Worm (Caenorhabditis elegans) whole organism, L3 larva: ENCODE results near the gene ptp-3.
A peak's percentile ranks its signal among the peaks of the same experiment; 100 is the strongest.

Source experiments
- R02D3.7 ChIP-seq: fragments of 150-350 bp; optimal IDR thresholded peaks from 2 replicates; lab custom pipeline; 2014; ENCODE audit warnings: missing biosample characterization, missing genetic modification characterization
- aly-2 ChIP-seq: fragments of 150-350 bp; optimal IDR thresholded peaks from 2 replicates; lab custom pipeline; 2014; ENCODE audit warnings: missing biosample characterization, missing genetic modification characterization
- ama-1 ChIP-seq: fragments of 150-350 bp; optimal IDR thresholded peaks from 2 replicates; lab custom pipeline; 2018
- ceh-16 ChIP-seq: sonication (generic microtip); optimal IDR thresholded peaks from 2 replicates; lab custom pipeline; 2017; ENCODE audit warnings: missing biosample characterization, missing genetic modification characterization
- ceh-28 ChIP-seq: fragments of 150-350 bp; optimal IDR thresholded peaks from 2 replicates; lab custom pipeline; 2014; ENCODE audit warnings: missing biosample characterization, missing genetic modification reagents, missing genetic modification characterization
- ceh-82 ChIP-seq: fragments of 150-350 bp; optimal IDR thresholded peaks from 2 replicates; lab custom pipeline; 2014; ENCODE audit warnings: missing biosample characterization, missing genetic modification characterization
- elt-1 ChIP-seq: fragments of 150-350 bp; optimal IDR thresholded peaks from 2 replicates; lab custom pipeline; 2014; ENCODE audit warnings: missing biosample characterization, missing genetic modification characterization
- elt-2 ChIP-seq: sonication (generic microtip); optimal IDR thresholded peaks from 2 replicates; lab custom pipeline; 2016; ENCODE audit warnings: missing genetic modification reagents, mild to moderate bottlenecking, missing genetic modification characterization, missing compliant biosample characterization
- elt-3 ChIP-seq, 3 experiments: fragments of 150-350 bp in 1 of 3; sonication (generic microtip) in 2 of 3; optimal IDR thresholded peaks; 2 replicates in 2 of 3; 4 replicates in 1 of 3; lab custom pipeline; 2014 to 2017; ENCODE audit warnings: missing biosample characterization in 3 of 3, missing genetic modification characterization in 3 of 3
- eor-1 ChIP-seq, 2 experiments: fragments of 150-350 bp; optimal IDR thresholded peaks; 2 replicates each; lab custom pipeline; 2014 to 2018; ENCODE audit warnings: missing biosample characterization in 2 of 2, missing genetic modification characterization in 2 of 2
- fkh-10 ChIP-seq: sonication (generic microtip); optimal IDR thresholded peaks from 2 replicates; lab custom pipeline; 2017; ENCODE audit warnings: missing biosample characterization, missing genetic modification reagents, missing genetic modification characterization
- hmg-11 ChIP-seq: sonication (generic microtip); optimal IDR thresholded peaks from 2 replicates; lab custom pipeline; 2016; ENCODE audit warnings: missing genetic modification characterization, missing compliant biosample characterization
- lin-39 ChIP-seq: fragments of 150-350 bp; optimal IDR thresholded peaks from 2 replicates; lab custom pipeline; 2018; ENCODE audit warnings: missing biosample characterization, missing genetic modification reagents, missing genetic modification characterization
- lsy-12 ChIP-seq: sonication (generic microtip); optimal IDR thresholded peaks from 2 replicates; lab custom pipeline; 2016; ENCODE audit warnings: mild to moderate bottlenecking, missing genetic modification characterization, missing compliant biosample characterization
- mdl-1 ChIP-seq: fragments of 150-350 bp; optimal IDR thresholded peaks from 2 replicates; lab custom pipeline; 2014; ENCODE audit warnings: missing biosample characterization, missing genetic modification characterization
- mml-1 ChIP-seq: fragments of 150-350 bp; sonication (generic microtip); optimal IDR thresholded peaks from 3 replicates; lab custom pipeline; 2014; ENCODE audit warnings: missing biosample characterization, missing genetic modification characterization
- nfya-1 ChIP-seq: sonication (generic microtip); optimal IDR thresholded peaks from 2 replicates; lab custom pipeline; 2017; ENCODE audit warnings: missing genetic modification characterization, mild to moderate bottlenecking, missing compliant biosample characterization, antibody characterized with exemption, moderate library complexity; ENCODE audit not compliant: insufficient read depth
- nhr-12 ChIP-seq: fragments of 150-350 bp; optimal IDR thresholded peaks from 2 replicates; lab custom pipeline; 2014; ENCODE audit warnings: missing biosample characterization, missing genetic modification characterization
- nhr-23 ChIP-seq: fragments of 150-350 bp; optimal IDR thresholded peaks from 2 replicates; lab custom pipeline; 2014; ENCODE audit warnings: missing biosample characterization, missing genetic modification reagents, missing genetic modification characterization
- nhr-28 ChIP-seq: fragments of 150-350 bp; optimal IDR thresholded peaks from 2 replicates; lab custom pipeline; 2014; ENCODE audit warnings: missing biosample characterization, missing genetic modification characterization
- nhr-43 ChIP-seq: sonication (generic microtip); optimal IDR thresholded peaks from 2 replicates; lab custom pipeline; 2016; ENCODE audit warnings: mild to moderate bottlenecking, missing genetic modification characterization, missing compliant biosample characterization; ENCODE audit not compliant: poor library complexity, severe bottlenecking
- nhr-67 ChIP-seq: fragments of 150-350 bp; optimal IDR thresholded peaks from 2 replicates; lab custom pipeline; 2014; ENCODE audit warnings: missing biosample characterization, missing genetic modification characterization
- nhr-77 ChIP-seq: fragments of 150-350 bp; optimal IDR thresholded peaks from 2 replicates; lab custom pipeline; 2014; ENCODE audit warnings: missing biosample characterization, missing genetic modification characterization
- pha-4 ChIP-seq: fragments of 150-350 bp; optimal IDR thresholded peaks from 2 replicates; lab custom pipeline; 2014; ENCODE audit warnings: missing biosample characterization, missing genetic modification reagents, missing genetic modification characterization
- sea-2 ChIP-seq: fragments of 150-350 bp; sonication (generic microtip); optimal IDR thresholded peaks from 4 replicates; lab custom pipeline; 2014; ENCODE audit warnings: missing biosample characterization, missing genetic modification reagents, missing genetic modification characterization
- skn-1 ChIP-seq: fragments of 150-350 bp; optimal IDR thresholded peaks from 2 replicates; lab custom pipeline; 2014; ENCODE audit warnings: missing biosample characterization, missing genetic modification characterization
- snpc-4 ChIP-seq: fragments of 150-350 bp; optimal IDR thresholded peaks from 2 replicates; lab custom pipeline; 2014; ENCODE audit warnings: missing biosample characterization, missing genetic modification characterization
- tbx-2 ChIP-seq: sonication (generic microtip); optimal IDR thresholded peaks from 2 replicates; lab custom pipeline; 2016; ENCODE audit warnings: mild to moderate bottlenecking, missing genetic modification characterization, missing compliant biosample characterization
- unc-62 ChIP-seq: fragments of 150-350 bp; sonication (generic microtip); optimal IDR thresholded peaks from 4 replicates; lab custom pipeline; 2014; ENCODE audit warnings: missing biosample characterization, missing genetic modification reagents, missing genetic modification characterization
- zag-1 ChIP-seq: fragments of 150-350 bp; optimal IDR thresholded peaks from 2 replicates; lab custom pipeline; 2014; ENCODE audit warnings: missing biosample characterization, missing genetic modification characterization
- ztf-11 ChIP-seq: fragments of 150-350 bp; optimal IDR thresholded peaks from 2 replicates; lab custom pipeline; 2014; ENCODE audit warnings: missing biosample characterization, missing genetic modification characterization
- ztf-4 ChIP-seq: fragments of 150-350 bp; optimal IDR thresholded peaks from 2 replicates; lab custom pipeline; 2014; ENCODE audit warnings: missing biosample characterization, missing genetic modification characterization

Gene ptp-3

DNA sequence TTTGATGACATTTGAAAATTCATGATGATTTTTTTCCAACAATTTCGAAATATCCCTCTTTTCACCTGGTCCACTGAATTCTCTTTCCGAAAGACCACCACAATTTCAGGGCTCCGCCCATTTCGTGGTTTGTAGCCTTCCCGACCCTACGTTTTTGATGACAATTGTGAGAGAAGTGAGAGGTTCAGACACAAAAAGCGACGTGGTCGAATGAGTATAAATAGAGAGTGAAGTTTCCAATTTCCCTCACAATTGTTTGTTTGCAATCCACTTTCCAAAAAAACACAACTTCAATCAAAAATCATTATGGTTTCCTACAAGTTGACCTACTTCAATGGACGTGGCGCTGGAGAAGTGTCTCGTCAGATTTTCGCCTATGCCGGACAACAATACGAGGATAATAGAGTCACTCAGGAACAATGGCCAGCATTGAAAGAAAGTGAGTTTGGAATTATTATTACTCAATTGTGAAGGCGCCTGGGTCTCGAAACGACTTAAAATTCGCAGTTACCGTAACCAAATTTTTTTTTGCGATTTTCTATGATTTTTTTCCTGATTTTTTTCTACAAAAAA, 25.1 kb upstream of the ptp-3 start, which contains the start of gene gst-5 (continued):
- peak; percentile 39 for TF ChIP-seq nfya-1 (tag; lab: Kevin White, UChicago)
- TF ChIP-seq mdl-1: no peak

DNA sequence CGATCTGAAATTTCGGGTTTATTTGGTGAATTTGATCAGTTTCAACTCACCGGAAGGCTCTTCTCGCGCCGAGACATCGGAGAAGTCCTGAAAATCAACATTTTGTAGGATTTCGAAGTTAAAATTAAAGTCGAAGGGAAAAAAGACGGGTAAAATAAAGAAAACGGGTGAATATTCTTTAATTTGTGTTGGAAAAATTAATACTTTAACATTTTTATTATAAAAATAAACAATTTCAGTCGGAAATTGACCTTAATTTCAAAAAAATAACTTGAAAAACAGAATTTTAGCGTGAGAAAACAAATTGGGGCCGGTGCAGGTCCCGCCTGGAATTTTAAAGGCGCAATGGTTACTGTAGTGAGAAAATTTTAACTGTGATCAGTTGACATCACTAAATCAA, 22.3 kb upstream of the ptp-3 start, which contains the start of gene nos-1:
TSS of gene nos-1 (minus strand) at position 101 of the 400 bp plus-strand sequence.
- TF ChIP-seq pha-4 (no peak), ztf-11 (tag; lab: Kevin White, UChicago) (no peak)

DNA sequence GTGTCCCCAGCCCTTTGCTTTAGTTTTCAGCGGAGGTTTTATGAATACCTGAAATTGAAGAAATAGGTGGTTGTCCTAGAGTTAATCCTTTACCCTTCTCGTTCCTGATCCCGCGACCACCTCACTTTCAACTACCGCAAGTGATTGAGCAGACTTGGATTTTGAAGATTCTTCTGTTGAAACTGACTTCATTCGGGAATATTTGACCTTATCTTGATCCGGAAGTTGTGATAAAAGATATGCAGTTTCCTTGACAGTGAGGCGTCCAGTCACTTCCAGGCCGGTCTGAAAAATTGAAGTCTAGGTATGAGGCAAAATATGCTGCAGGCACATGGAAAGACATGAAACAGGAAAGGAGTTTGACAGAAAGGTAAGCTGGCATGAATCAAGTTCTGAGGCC, 20.2 kb upstream of the ptp-3 start:
- TF ChIP-seq skn-1 (tag; lab: Kevin White, UChicago) (no peak), tbx-2 (tag; lab: Kevin White, UChicago) (no peak), fkh-10 (no peak), R02D3.7 (tag; lab: Kevin White, UChicago) (no peak), lin-39 (tag; lab: Kevin White, UChicago) (no peak), nhr-67 (tag; lab: Kevin White, UChicago) (no peak), elt-3 (tag; optimal IDR thresholded peaks at IDR 0.05; lab: Kevin White, UChicago) (no peak), nhr-23 (tag; lab: Kevin White, UChicago) (no peak), ceh-82 (tag; lab: Kevin White, UChicago) (no peak), zag-1 (tag; lab: Kevin White, UChicago) (no peak), nhr-28 (tag; lab: Kevin White, UChicago) (no peak), mdl-1 (no peak), eor-1 (tag; optimal IDR thresholded peaks at IDR 0.05; lab: Kevin White, UChicago) (no peak), ztf-4 (tag; lab: Kevin White, UChicago) (no peak), lsy-12 (no peak), snpc-4 (no peak), ceh-28 (no peak), sea-2 (GFP tag; lab: Kevin White, UChicago) (no peak), ceh-16 (tag; lab: Kevin White, UChicago) (no peak)

DNA sequence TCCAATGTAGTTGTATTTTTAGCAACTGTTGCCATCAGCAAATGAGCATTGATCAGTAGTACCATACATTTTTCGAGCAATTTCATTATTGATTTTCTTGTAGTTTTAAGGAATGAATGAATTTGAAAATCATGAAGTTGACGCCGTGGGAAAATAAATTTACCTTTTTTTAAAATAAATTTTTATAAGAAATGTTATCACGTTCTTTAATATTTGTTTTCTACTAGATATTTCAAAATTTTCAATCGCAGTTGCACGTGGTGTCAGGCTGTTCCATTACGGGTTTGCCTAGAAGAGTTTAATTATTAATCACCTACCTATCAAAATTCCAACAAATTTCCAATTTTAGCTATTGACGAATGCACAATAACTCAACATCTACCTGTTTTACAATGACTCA, 18.5 kb upstream of the ptp-3 start, which contains the start of gene R03D7.8:
TSS of gene R03D7.8 (minus strand) at position 101 of the 400 bp plus-strand sequence.
- no peak for TF ChIP-seq nfya-1 (tag; lab: Kevin White, UChicago)
- no peak for TF ChIP-seq elt-2 (tag; lab: Kevin White, UChicago)
- TF ChIP-seq aly-2 (tag; lab: Kevin White, UChicago): no peak
- TF ChIP-seq fkh-10: no peak

DNA sequence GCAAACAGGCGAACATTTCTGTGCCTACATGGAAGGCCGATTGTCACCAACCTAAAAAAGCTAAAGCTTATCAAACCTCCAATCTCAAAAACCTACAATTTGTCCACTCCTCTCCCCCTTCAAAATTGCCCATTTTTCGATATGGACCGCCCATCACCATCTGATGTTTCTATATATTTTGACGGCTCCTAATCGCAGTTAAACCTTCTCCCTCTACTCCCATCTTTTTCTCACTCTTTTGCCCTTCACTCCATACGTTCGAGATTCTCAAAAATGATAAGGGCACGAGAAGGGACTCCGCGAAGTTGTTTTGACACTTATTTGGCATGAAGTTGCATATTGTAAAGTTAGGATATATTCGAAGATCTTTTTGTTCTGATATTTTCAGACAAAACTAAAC, 16.2 kb upstream of the ptp-3 start:
- TF ChIP-seq lin-39 (tag; lab: Kevin White, UChicago) (peak; percentile 51), nfya-1 (tag; lab: Kevin White, UChicago) (no peak), elt-1 (peak; percentile 90), unc-62 (peak; percentile 16)

DNA sequence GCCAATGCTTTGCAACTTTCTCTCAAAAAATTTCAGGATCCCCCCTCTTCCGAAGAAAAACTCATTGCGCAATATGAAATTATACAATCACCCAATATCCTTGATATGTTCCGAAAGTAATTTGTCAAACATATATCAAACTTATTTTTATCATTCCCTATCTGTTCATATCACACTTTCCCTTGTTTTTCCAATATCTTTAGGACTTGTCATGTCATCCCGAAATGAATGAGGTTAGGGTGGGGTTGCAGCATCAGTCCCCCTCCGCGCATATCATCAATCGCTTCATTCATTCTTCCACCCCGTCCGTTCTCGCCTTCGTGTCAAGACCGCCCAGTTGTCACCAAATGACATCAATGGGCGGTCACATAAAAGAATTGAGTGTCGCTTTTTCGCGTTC, 15.7 kb upstream of the ptp-3 start:
- TF ChIP-seq ceh-16 (tag; lab: Kevin White, UChicago): no peak
- no peak for TF ChIP-seq nhr-12 (tag; lab: Kevin White, UChicago)
- no peak for TF ChIP-seq nhr-43
- TF ChIP-seq hmg-11 (tag; lab: Kevin White, UChicago): no peak
- no peak for TF ChIP-seq pha-4
- no peak for TF ChIP-seq lin-39 (tag; lab: Kevin White, UChicago)
- TF ChIP-seq nhr-77 (tag; lab: Kevin White, UChicago): no peak
- no peak for TF ChIP-seq mml-1 (tag; lab: Kevin White, UChicago)
- no peak for TF ChIP-seq eor-1 (tag; optimal IDR thresholded peaks at IDR 0.05; lab: Kevin White, UChicago)
- TF ChIP-seq nhr-23 (tag; lab: Kevin White, UChicago): no peak
- no peak for TF ChIP-seq ztf-4 (tag; lab: Kevin White, UChicago)
- TF ChIP-seq ama-1 (lab: Kevin White, UChicago): no peak
- TF ChIP-seq, all 47 proteins: peak for 0
